Worm (Caenorhabditis elegans) whole organism, L4 larva: ENCODE results near the gene Y39A1A.27.

Source experiments
- F44E2.7 ChIP-seq: fragments of 200-800 bp; sonication (Bioruptor generic); IDR thresholded peaks from 2 replicates; pipeline ENCODE4 v2.1.2; 2022; ENCODE audit warnings: missing genetic modification characterization, missing compliant biosample characterization
- ZK546.5 ChIP-seq, 2 experiments: sonication (generic microtip); optimal IDR thresholded peaks; 2 replicates each; lab custom pipeline; 2017; ENCODE audit warnings: missing biosample characterization in 2 of 2, missing genetic modification characterization in 2 of 2
- ama-1 ChIP-seq: fragments of 150-350 bp; optimal IDR thresholded peaks from 2 replicates; lab custom pipeline; 2014; ENCODE audit warnings: inconsistent platforms, mixed read lengths
- ces-1 ChIP-seq: fragments of 150-350 bp; sonication (generic microtip); optimal IDR thresholded peaks from 4 replicates; lab custom pipeline; 2014; ENCODE audit warnings: missing biosample characterization, missing genetic modification reagents, missing genetic modification characterization
- egl-27 ChIP-seq: sonication (generic microtip); optimal IDR thresholded peaks from 3 replicates; lab custom pipeline; 2017; ENCODE audit warnings: missing biosample characterization, missing genetic modification reagents, missing genetic modification characterization
- lin-15B ChIP-seq: fragments of 150-350 bp; sonication (generic microtip); optimal IDR thresholded peaks from 3 replicates; lab custom pipeline; 2014; ENCODE audit warnings: missing biosample characterization, missing genetic modification characterization
- lin-39 ChIP-seq: fragments of 150-350 bp; optimal IDR thresholded peaks from 2 replicates; lab custom pipeline; 2014; ENCODE audit warnings: missing biosample characterization, missing genetic modification reagents, missing genetic modification characterization
- mdl-1 ChIP-seq, 2 experiments: fragments of 150-350 bp in 1 of 2; sonication (generic microtip) in 1 of 2; optimal IDR thresholded peaks; 2 replicates each; lab custom pipeline; 2014 to 2017; ENCODE audit warnings: missing biosample characterization in 2 of 2, missing genetic modification characterization in 2 of 2
- nhr-41 ChIP-seq: fragments of 200-800 bp; sonication (Bioruptor generic); IDR thresholded peaks from 2 replicates; pipeline ENCODE4 v1.3.6; 2022; ENCODE audit warnings: missing genetic modification reagents, missing genetic modification characterization, missing compliant biosample characterization
- skn-1 ChIP-seq: fragments of 150-350 bp; optimal IDR thresholded peaks from 2 replicates; lab custom pipeline; 2014; ENCODE audit warnings: missing biosample characterization, missing genetic modification characterization
- unc-130 ChIP-seq: sonication (generic microtip); optimal IDR thresholded peaks from 2 replicates; lab custom pipeline; 2016; ENCODE audit warnings: missing genetic modification reagents, missing genetic modification characterization, missing compliant biosample characterization
- unc-39 ChIP-seq: sonication (generic microtip); optimal IDR thresholded peaks from 2 replicates; lab custom pipeline; 2017; ENCODE audit warnings: missing biosample characterization, missing genetic modification characterization
- zip-11 ChIP-seq: fragments of 200-800 bp; sonication (Bioruptor generic); IDR thresholded peaks from 2 replicates; pipeline ENCODE4 v1.3.6; 2022; ENCODE audit warnings: missing genetic modification characterization, missing compliant biosample characterization

ce11 chrIII:10615166-10615565, 23.6 kb upstream of the Y39A1A.27 start, which contains the start of gene mrpl-22:
- TF ChIP-seq unc-39 (tag; lab: Kevin White, UChicago) (no peak), nhr-41 (GFP tag; lab: Robert Waterston, UW) (no peak), ama-1 (lab: Kevin White, UChicago) (no peak), unc-130 (GFP tag; lab: Kevin White, UChicago) (no peak), lin-39 (no peak), lin-15B (no peak), skn-1 (tag; lab: Kevin White, UChicago) (no peak), mdl-1 (tag; optimal IDR thresholded peaks at IDR 0.05; lab: Kevin White, UChicago) (no peak), zip-11 (no peak), ZK546.5 (tag; optimal IDR thresholded peaks at IDR 0.05; lab: Kevin White, UChicago) (no peak), ces-1 (GFP tag; lab: Kevin White, UChicago) (no peak), egl-27 (tag; lab: Kevin White, UChicago) (no peak), F44E2.7 (GFP tag; lab: Robert Waterston, UW) (no peak)
